Worm (Caenorhabditis elegans): ENCODE results near the gene sds-22.

DNA sequence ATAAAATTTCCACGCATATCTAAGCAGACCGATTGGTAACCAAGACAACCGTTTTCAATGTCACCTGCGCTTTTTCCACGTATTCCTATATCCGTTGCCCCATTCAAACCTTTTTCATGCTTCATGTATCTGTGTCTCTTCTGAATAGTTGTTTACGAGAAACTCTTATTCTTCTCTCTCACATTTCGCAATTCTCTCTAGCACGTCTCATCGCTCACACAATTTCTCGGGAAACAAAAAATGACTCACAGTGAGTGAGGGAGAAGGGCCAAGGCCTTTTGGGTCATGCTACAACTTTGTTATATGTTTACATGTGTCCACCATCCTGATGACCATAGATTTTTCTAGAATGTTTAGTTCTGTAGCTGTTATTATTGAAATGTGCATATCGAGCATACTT is 29.1 kb downstream of the sds-22 start:
- TF ChIP-seq nfya-1 (tag; optimal IDR thresholded peaks at IDR 0.05; ENCODE audit: insufficient read depth): peak; percentile 63
- no peak for TF ChIP-seq ceh-9 (tag; optimal IDR thresholded peaks at IDR 0.05)
- no peak for TF ChIP-seq unc-62 (GFP tag; optimal IDR thresholded peaks at IDR 0.05)
- TF ChIP-seq snpc-4 (tag; optimal IDR thresholded peaks at IDR 0.05): peak; percentile 45

Data from whole organism, L3 larva.